Worm (Caenorhabditis elegans): ENCODE results near the gene F14D7.12.

DNA sequence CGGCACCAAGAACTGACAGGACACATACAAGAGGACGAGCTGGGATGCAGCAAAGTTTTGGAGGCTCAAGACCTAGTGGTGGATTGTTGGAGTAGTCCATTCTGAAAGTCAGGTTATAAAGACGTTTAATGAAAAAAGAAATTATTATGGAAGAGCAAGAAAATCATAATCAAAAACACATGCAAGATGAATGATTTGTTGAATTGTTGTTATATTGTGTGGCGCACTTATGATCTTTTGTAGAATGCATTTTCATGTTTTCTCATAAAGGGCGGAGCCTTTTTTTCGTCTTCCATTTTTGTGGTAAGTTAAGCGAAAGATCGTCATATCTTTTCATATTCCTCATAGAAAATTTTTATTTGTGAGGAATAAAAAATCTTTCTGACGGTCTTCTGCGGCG is 16.7 kb downstream of the F14D7.12 start, which contains the start of gene F47B8.2:
- TF ChIP-seq attf-5 (GFP tag; optimal IDR thresholded peaks at IDR 0.05) (no peak), ztf-25 (GFP tag; IDR thresholded peaks at IDR 0.05) (no peak), hlh-26 (GFP tag; conservative IDR thresholded peaks at IDR 0.05) (no peak)

All from whole organism, young adult.